Worm (Caenorhabditis elegans) whole organism, L4/young adult: ENCODE data around the gene srd-17.

Experiments
- W03F9.2 ChIP-seq: fragments of 150-350 bp; optimal IDR thresholded peaks from 2 replicates; lab custom pipeline; 2014; ENCODE audit warnings: missing biosample characterization, missing genetic modification characterization
- dao-5 ChIP-seq: sonication (generic microtip); optimal IDR thresholded peaks from 2 replicates; lab custom pipeline; 2016; ENCODE audit warnings: missing genotype, missing genetic modification characterization, moderate library complexity, missing compliant biosample characterization
- him-1 ChIP-seq: sonication (generic microtip); optimal IDR thresholded peaks from 2 replicates; lab custom pipeline; 2016; ENCODE audit warnings: missing genotype, missing genetic modification reagents, missing genetic modification characterization, missing compliant biosample characterization

srd-17 gene

ce11 chrV:13391378-13392258 lies 40.9 kb downstream of the srd-17 start, which contains the start of gene somi-1:
TSS of gene somi-1 (minus strand) at chrV:13391395.
- TF ChIP-seq W03F9.2 (tag; lab: Kevin White, UChicago) (no peak), dao-5 (tag; lab: Kevin White, UChicago) (no peak), him-1 (tag; lab: Kevin White, UChicago) (peak; percentile 8)

- TF ChIP-seq dao-5 (tag; lab: Kevin White, UChicago): no peak
- TF ChIP-seq him-1 (tag; lab: Kevin White, UChicago): no peak
- TF ChIP-seq W03F9.2 (tag; lab: Kevin White, UChicago): no peak
Measured at ce11 chrV:13390936-13391335, 41.6 kb downstream of the srd-17 start.

ce11 chrV:13389454-13389853 lies 43.1 kb downstream of the srd-17 start:
- TF ChIP-seq him-1 (tag; lab: Kevin White, UChicago) (no peak), W03F9.2 (tag; lab: Kevin White, UChicago) (no peak), dao-5 (tag; lab: Kevin White, UChicago) (no peak)

ce11 chrV:13388961-13389360 lies 43.6 kb downstream of the srd-17 start:
- TF ChIP-seq him-1 (tag; lab: Kevin White, UChicago): no peak
- TF ChIP-seq dao-5 (tag; lab: Kevin White, UChicago): no peak
- TF ChIP-seq W03F9.2 (tag; lab: Kevin White, UChicago): no peak

- TF ChIP-seq W03F9.2 (tag; lab: Kevin White, UChicago) (no peak), him-1 (tag; lab: Kevin White, UChicago) (no peak), dao-5 (tag; lab: Kevin White, UChicago) (no peak)
Measured at ce11 chrV:13387472-13387871, 45.0 kb downstream of the srd-17 start.

- TF ChIP-seq W03F9.2 (tag; lab: Kevin White, UChicago) (no peak), dao-5 (tag; lab: Kevin White, UChicago) (no peak), him-1 (tag; lab: Kevin White, UChicago) (no peak)
Measured at ce11 chrV:13385798-13386197, 46.7 kb downstream of the srd-17 start, which contains the start of gene gcy-34. TSS of gene gcy-34 (minus strand) at chrV:13385898.

ce11 chrV:13380980-13381379 lies 51.5 kb downstream of the srd-17 start, which contains the start of gene cpz-2:
TSS of gene cpz-2 (plus strand) at chrV:13381189.
- no peak for TF ChIP-seq dao-5 (tag; lab: Kevin White, UChicago)
- no peak for TF ChIP-seq W03F9.2 (tag; lab: Kevin White, UChicago)
- TF ChIP-seq him-1 (tag; lab: Kevin White, UChicago): no peak
